Fruit fly (Drosophila melanogaster): ENCODE data around the gene CG11226.
A peak's percentile ranks its signal among the peaks of the same experiment; 100 is the strongest.

Gene CG11226

DNA sequence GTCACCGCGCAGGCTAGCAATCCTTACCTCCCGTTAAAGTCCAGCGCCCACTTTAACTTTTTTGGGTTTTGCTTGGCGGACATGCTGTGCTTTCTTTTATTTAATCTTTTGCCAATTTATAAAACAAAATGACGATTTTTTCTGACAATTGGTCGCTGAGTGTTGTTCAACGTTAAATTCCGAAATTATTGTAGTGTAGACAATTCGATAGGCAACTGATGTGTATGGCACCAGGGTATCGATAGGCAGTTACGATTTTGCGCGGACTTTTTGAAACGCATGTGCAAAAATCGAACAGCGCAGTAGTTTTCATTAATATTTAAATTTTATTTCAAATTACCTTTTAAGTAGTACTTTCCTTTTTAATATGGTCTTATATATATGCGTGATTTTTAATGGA is 31.2 kb downstream of the CG11226 start, which contains the start of gene EMC4 (continued):
- TF ChIP-seq vfl (GFP tag; optimal IDR thresholded peaks at IDR 0.05) (peak; percentile 73), Lim3 (GFP tag; IDR thresholded peaks at IDR 0.05) (no peak), CG10209 (GFP tag; optimal IDR thresholded peaks at IDR 0.05) (peak; percentile 9), Deaf1 (tag; optimal IDR thresholded peaks at IDR 0.05) (peak; percentile 11), ems (GFP tag; optimal IDR thresholded peaks at IDR 0.05) (peak; percentile 44), ci (GFP tag; IDR thresholded peaks at IDR 0.05) (peak; percentile 61; the same call in 1 of the 3 replicates), Ssrp (tag; optimal IDR thresholded peaks at IDR 0.05) (no peak), slbo (GFP tag; IDR thresholded peaks at IDR 0.05) (peak; percentile 62; the same call in 1 of the 2 replicates), CG9609 (GFP tag; optimal IDR thresholded peaks at IDR 0.05) (peak; percentile 40), CG10979 (tag; optimal IDR thresholded peaks at IDR 0.05) (peak; percentile 28), CG11247 (GFP tag; IDR thresholded peaks at IDR 0.05) (peak; percentile 15; the same call in 1 of the 2 replicates), CG2889 (GFP tag; IDR thresholded peaks at IDR 0.05) (no peak), CG2199 (GFP tag; IDR thresholded peaks at IDR 0.05) (peak; percentile 70; the same call in 1 of the 3 replicates), MBD-R2 (GFP tag; IDR thresholded peaks at IDR 0.05) (peak; percentile 71), CG7963 (GFP tag; IDR thresholded peaks at IDR 0.05; ENCODE audit: partially characterized antibody) (peak; percentile 50; the same call in 1 of the 3 replicates), abd-A (tag; optimal IDR thresholded peaks at IDR 0.05) (no peak), CG17829 (tag; optimal IDR thresholded peaks at IDR 0.05) (peak; percentile 64), CG1647 (GFP tag; optimal IDR thresholded peaks at IDR 0.05) (peak; percentile 24), CG10366 (GFP tag; IDR thresholded peaks at IDR 0.05) (peak; percentile 31; the same call in 1 of the 2 replicates), CG10654 (GFP tag; optimal IDR thresholded peaks at IDR 0.05) (no peak), vvl (GFP tag; IDR thresholded peaks at IDR 0.05) (peak; percentile 74), peb (GFP tag; IDR thresholded peaks at IDR 0.05) (0 out of 2 replicates have a peak, but pooled peaks have one; percentile 41), CG32767 (GFP tag; IDR thresholded peaks at IDR 0.05) (0 out of 2 replicates have a peak, but pooled peaks have one; percentile 14), Med (GFP tag) (peak; percentile 96), sr (GFP tag; IDR thresholded peaks at IDR 0.05) (no peak), CG18476 (GFP tag; optimal IDR thresholded peaks at IDR 0.05) (peak; percentile 28), HLH54F (GFP tag; optimal IDR thresholded peaks at IDR 0.05) (peak; percentile 62), ewg (GFP tag; optimal IDR thresholded peaks at IDR 0.05) (peak; percentile 20), CG9437 (GFP tag; optimal IDR thresholded peaks at IDR 0.05) (peak; percentile 33), zfh1 (GFP tag; IDR thresholded peaks at IDR 0.05) (peak; percentile 59; the same call in 1 of the 3 replicates), kay (GFP tag; optimal IDR thresholded peaks at IDR 0.05) (peak; percentile 44), CG17385 (GFP tag; optimal IDR thresholded peaks at IDR 0.05) (peak; percentile 47), nau (GFP tag; optimal IDR thresholded peaks at IDR 0.05) (peak; percentile 43), PHDP (tag; optimal IDR thresholded peaks at IDR 0.05) (peak; percentile 15), CG13894 (tag; optimal IDR thresholded peaks at IDR 0.05) (peak; percentile 38), Xrp1 (GFP tag; IDR thresholded peaks at IDR 0.05) (peak; percentile 38), MESR4 (GFP tag; optimal IDR thresholded peaks at IDR 0.05) (peak; percentile 85), zf30C (GFP tag; optimal IDR thresholded peaks at IDR 0.05) (peak; percentile 64), NC2α (GFP tag; optimal IDR thresholded peaks at IDR 0.05) (no peak), BEAF-32 (GFP tag; optimal IDR thresholded peaks at IDR 0.05) (peak; percentile 74), ap (GFP tag; IDR thresholded peaks at IDR 0.05) (no peak), CG34224 (GFP tag; IDR thresholded peaks at IDR 0.05; ENCODE audit: partially characterized antibody) (peak; percentile 72), CG10147 (GFP tag; optimal IDR thresholded peaks at IDR 0.05) (peak; percentile 10), sob (GFP tag; IDR thresholded peaks at IDR 0.05) (peak; percentile 84), Hmx (GFP tag; optimal IDR thresholded peaks at IDR 0.05) (no peak), Xbp1 (GFP tag; optimal IDR thresholded peaks at IDR 0.05) (peak; percentile 57), CG10543 (GFP tag; optimal IDR thresholded peaks at IDR 0.05) (no peak), CG2712 (tag; optimal IDR thresholded peaks at IDR 0.05) (peak; percentile 36), CG12769 (tag; optimal IDR thresholded peaks at IDR 0.05) (peak; percentile 30), Myb (GFP tag; optimal IDR thresholded peaks at IDR 0.05) (peak; percentile 51)

All from whole organism, embryonic.